Fruit fly (Drosophila melanogaster) whole organism, prepupa: ENCODE measurements around the gene CG14400.

Source experiments
- CG10669 ChIP-seq: fragments of 200-800 bp; sonication (Bioruptor generic); optimal IDR thresholded peaks from 3 replicates; lab custom pipeline; 2018; ENCODE audit warnings: missing biosample characterization, mild to moderate bottlenecking, missing genetic modification characterization, moderate library complexity
- CG16779 ChIP-seq: fragments of 200-800 bp; sonication (Bioruptor generic); optimal IDR thresholded peaks from 3 replicates; lab custom pipeline; 2017; ENCODE audit warnings: missing biosample characterization, mild to moderate bottlenecking, missing genetic modification characterization
- CG3919 ChIP-seq: fragments of 200-800 bp; sonication (Bioruptor generic); optimal IDR thresholded peaks from 3 replicates; lab custom pipeline; 2016; ENCODE audit warnings: missing biosample characterization, missing genetic modification characterization
- CG6163 ChIP-seq: fragments of 200-800 bp; sonication (Bioruptor generic); IDR thresholded peaks from 3 replicates; pipeline ENCODE4 v1.3.6; 2022; ENCODE audit warnings: missing biosample characterization, missing genetic modification characterization
- CG8632 ChIP-seq: fragments of 200-800 bp; sonication (Bioruptor generic); optimal IDR thresholded peaks from 3 replicates; lab custom pipeline; 2016; ENCODE audit warnings: missing biosample characterization, missing genetic modification characterization
- Hr38 ChIP-seq: sonication (Bioruptor generic); optimal IDR thresholded peaks from 2 replicates; lab custom pipeline; 2016; ENCODE audit warnings: missing biosample characterization, missing genetic modification characterization
- OdsH ChIP-seq: fragments of 200-800 bp; sonication (Bioruptor generic); optimal IDR thresholded peaks from 3 replicates; lab custom pipeline; 2016; ENCODE audit warnings: missing biosample characterization, missing genetic modification characterization
- Smox ChIP-seq: fragments of 200-800 bp; sonication (Bioruptor generic); optimal IDR thresholded peaks from 3 replicates; lab custom pipeline; 2016; ENCODE audit warnings: missing biosample characterization, missing genetic modification characterization
- acj6 ChIP-seq: fragments of 200-800 bp; sonication (Bioruptor generic); optimal IDR thresholded peaks from 3 replicates; lab custom pipeline; 2016; ENCODE audit warnings: missing biosample characterization, missing genetic modification characterization
- fd59A ChIP-seq: fragments of 200-800 bp; sonication (Bioruptor generic); optimal IDR thresholded peaks from 2 replicates; lab custom pipeline; 2017; ENCODE audit warnings: missing biosample characterization, mild to moderate bottlenecking, missing genetic modification characterization, missing genetic modification reagents
- fd85E ChIP-seq: fragments of 200-800 bp; sonication (Bioruptor generic); optimal IDR thresholded peaks from 3 replicates; lab custom pipeline; 2016; ENCODE audit warnings: missing biosample characterization, missing genetic modification characterization
- fkh ChIP-seq: fragments of 200-800 bp; sonication (Bioruptor generic); optimal IDR thresholded peaks from 3 replicates; lab custom pipeline; 2017; ENCODE audit warnings: missing biosample characterization, mild to moderate bottlenecking, missing genetic modification characterization, moderate library complexity
- lz ChIP-seq: fragments of 200-800 bp; sonication (Bioruptor generic); optimal IDR thresholded peaks from 3 replicates; lab custom pipeline; 2016; ENCODE audit warnings: missing biosample characterization, missing genetic modification characterization

dm6 chr2L:20883624-20884220 lies 26.0 kb upstream of the CG14400 start:
- no peak for TF ChIP-seq OdsH (GFP tag; lab: Kevin White, UChicago)
- no peak for TF ChIP-seq fkh (GFP tag; lab: Kevin White, UChicago)
- TF ChIP-seq CG6163 (GFP tag; lab: Robert Waterston, UW): no peak
- TF ChIP-seq CG16779: no peak
- no peak for TF ChIP-seq fd59A (GFP tag; lab: Kevin White, UChicago)
- TF ChIP-seq CG3919 (GFP tag; lab: Kevin White, UChicago): no peak
- TF ChIP-seq CG8632: no peak
- TF ChIP-seq Smox (GFP tag; lab: Kevin White, UChicago): no peak
- no peak for TF ChIP-seq CG10669 (GFP tag; lab: Kevin White, UChicago)
- no peak for TF ChIP-seq fd85E
- no peak for TF ChIP-seq acj6 (GFP tag; lab: Kevin White, UChicago)
- TF ChIP-seq Hr38: no peak
- no peak for TF ChIP-seq lz (GFP tag; lab: Kevin White, UChicago)
